Worm (Caenorhabditis elegans): ENCODE measurements around the gene C50E3.7.

Gene C50E3.7

DNA sequence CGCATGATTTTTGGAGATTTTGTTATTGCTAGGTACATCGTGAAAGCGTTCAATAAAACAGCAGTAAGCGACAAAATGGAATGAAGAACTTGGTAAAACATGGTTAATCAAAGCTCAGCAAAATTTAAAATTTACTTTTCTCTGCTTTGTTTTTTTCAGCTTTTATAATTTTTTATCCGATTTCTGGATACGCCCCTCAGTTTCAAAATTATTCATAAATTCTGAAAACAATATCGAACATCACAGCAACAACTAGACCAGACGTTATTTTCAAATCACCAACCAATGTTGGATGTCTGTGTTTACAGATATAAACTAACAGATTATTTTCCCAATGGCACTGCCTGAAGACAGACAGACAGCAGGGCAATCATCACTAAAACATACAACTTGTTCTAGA is 36.5 kb upstream of the C50E3.7 start, which contains the start of gene srd-31:
Gene srd-31, minus strand, starts transcription at position 101 of the 400 bp plus-strand sequence.
- no peak for TF ChIP-seq sma-3 (GFP tag; optimal IDR thresholded peaks at IDR 0.05)
- TF ChIP-seq nhr-237 (tag; optimal IDR thresholded peaks at IDR 0.05), result no peak
- no peak for TF ChIP-seq nhr-23 (tag; optimal IDR thresholded peaks at IDR 0.05)
- TF ChIP-seq nhr-25 (tag; optimal IDR thresholded peaks at IDR 0.05), result no peak
- no peak for TF ChIP-seq sem-4 (tag; optimal IDR thresholded peaks at IDR 0.05)
- no peak for TF ChIP-seq nhr-129 (tag; optimal IDR thresholded peaks at IDR 0.05)
- TF ChIP-seq mbf-1 (tag; optimal IDR thresholded peaks at IDR 0.05), result no peak
- TF ChIP-seq sma-9 (GFP tag; optimal IDR thresholded peaks at IDR 0.05), result no peak
- no peak for TF ChIP-seq sma-9 (tag; optimal IDR thresholded peaks at IDR 0.05)
- TF ChIP-seq ceh-16 (tag; optimal IDR thresholded peaks at IDR 0.05), result no peak
- TF ChIP-seq lin-39 (tag; optimal IDR thresholded peaks at IDR 0.05), result no peak
- no peak for TF ChIP-seq snpc-4 (tag; optimal IDR thresholded peaks at IDR 0.05)
- TF ChIP-seq zag-1 (tag; optimal IDR thresholded peaks at IDR 0.05), result no peak
- TF ChIP-seq alr-1 (tag; optimal IDR thresholded peaks at IDR 0.05), result no peak
- TF ChIP-seq peb-1 (tag; optimal IDR thresholded peaks at IDR 0.05), result no peak
- no peak for TF ChIP-seq ztf-1 (GFP tag; conservative IDR thresholded peaks at IDR 0.05)
- no peak for TF ChIP-seq Y55F3AM.14 (GFP tag; optimal IDR thresholded peaks at IDR 0.05)
- no peak for TF ChIP-seq skn-1 (tag; optimal IDR thresholded peaks at IDR 0.05)
- no peak for TF ChIP-seq F13H6.1 (tag; optimal IDR thresholded peaks at IDR 0.05)
- TF ChIP-seq ama-1 (optimal IDR thresholded peaks at IDR 0.05), result no peak

DNA sequence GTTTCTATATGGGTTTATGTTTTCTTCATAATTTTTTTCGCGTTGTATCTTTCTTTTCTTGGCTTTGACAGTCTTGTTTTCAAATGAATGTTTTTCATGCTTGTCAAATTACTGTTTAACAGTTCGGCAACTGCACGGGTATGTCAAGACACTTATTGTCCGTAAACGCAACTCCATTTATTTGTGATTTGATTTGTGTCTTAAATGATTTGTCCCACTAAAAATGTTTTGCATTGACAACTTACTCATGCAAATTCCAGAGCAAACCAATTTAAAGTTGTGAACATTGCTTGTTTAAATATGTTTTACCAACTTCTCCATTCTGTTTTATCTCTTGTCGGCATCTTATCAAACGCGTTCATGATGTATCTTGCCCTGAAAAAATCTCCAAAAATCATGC is 33.6 kb upstream of the C50E3.7 start, which contains the start of gene srd-25:
Gene srd-25, plus strand, starts transcription at position 301 of the 400 bp plus-strand sequence.
- no peak for TF ChIP-seq peb-1 (tag; optimal IDR thresholded peaks at IDR 0.05)
- TF ChIP-seq lin-11 (tag; optimal IDR thresholded peaks at IDR 0.05), result no peak
- no peak for TF ChIP-seq fos-1 (tag; optimal IDR thresholded peaks at IDR 0.05)
- TF ChIP-seq sma-9 (GFP tag; optimal IDR thresholded peaks at IDR 0.05), result no peak
- TF ChIP-seq sma-9 (tag; optimal IDR thresholded peaks at IDR 0.05), result no peak
- TF ChIP-seq unc-62 (GFP tag; optimal IDR thresholded peaks at IDR 0.05), result no peak

DNA sequence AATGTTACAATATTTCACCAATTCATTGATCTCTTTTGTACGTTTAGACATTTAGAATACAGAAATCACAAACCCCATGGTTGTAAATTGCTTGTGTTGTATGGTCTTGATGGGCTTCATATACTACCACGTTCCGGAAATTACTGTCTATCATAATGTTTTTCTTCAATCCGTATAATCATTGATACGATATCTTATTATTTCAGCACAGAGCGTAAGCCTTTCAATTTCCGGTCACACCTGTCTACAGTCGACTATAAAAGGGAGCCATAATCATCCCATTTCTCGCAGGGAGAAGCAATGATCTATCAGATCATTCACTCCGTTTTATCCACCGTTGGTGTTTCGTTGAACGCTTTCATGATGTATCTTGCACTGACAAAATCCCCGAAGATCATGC is 31.3 kb upstream of the C50E3.7 start, which contains the start of gene srd-30:
Gene srd-30, plus strand, starts transcription at position 301 of the 400 bp plus-strand sequence.
- TF ChIP-seq lsy-2 (tag; optimal IDR thresholded peaks at IDR 0.05) (no peak), Y55F3AM.14 (GFP tag; optimal IDR thresholded peaks at IDR 0.05) (no peak), elt-3 (tag; optimal IDR thresholded peaks at IDR 0.05) (no peak), aly-2 (tag; optimal IDR thresholded peaks at IDR 0.05) (no peak), C34F6.9 (tag; optimal IDR thresholded peaks at IDR 0.05) (no peak), zag-1 (tag; optimal IDR thresholded peaks at IDR 0.05) (no peak), mbf-1 (tag; optimal IDR thresholded peaks at IDR 0.05) (no peak), sma-9 (GFP tag; optimal IDR thresholded peaks at IDR 0.05) (no peak), sma-9 (tag; optimal IDR thresholded peaks at IDR 0.05) (no peak), nhr-21 (tag; optimal IDR thresholded peaks at IDR 0.05) (no peak), skn-1 (tag; optimal IDR thresholded peaks at IDR 0.05) (no peak), sem-4 (tag; optimal IDR thresholded peaks at IDR 0.05) (no peak), gmeb-1 (tag; optimal IDR thresholded peaks at IDR 0.05) (no peak), peb-1 (tag; optimal IDR thresholded peaks at IDR 0.05) (no peak), sma-3 (GFP tag; optimal IDR thresholded peaks at IDR 0.05) (no peak), unc-55 (GFP tag; optimal IDR thresholded peaks at IDR 0.05) (no peak), blmp-1 (tag; optimal IDR thresholded peaks at IDR 0.05; ENCODE audit: insufficient read depth) (no peak)

DNA sequence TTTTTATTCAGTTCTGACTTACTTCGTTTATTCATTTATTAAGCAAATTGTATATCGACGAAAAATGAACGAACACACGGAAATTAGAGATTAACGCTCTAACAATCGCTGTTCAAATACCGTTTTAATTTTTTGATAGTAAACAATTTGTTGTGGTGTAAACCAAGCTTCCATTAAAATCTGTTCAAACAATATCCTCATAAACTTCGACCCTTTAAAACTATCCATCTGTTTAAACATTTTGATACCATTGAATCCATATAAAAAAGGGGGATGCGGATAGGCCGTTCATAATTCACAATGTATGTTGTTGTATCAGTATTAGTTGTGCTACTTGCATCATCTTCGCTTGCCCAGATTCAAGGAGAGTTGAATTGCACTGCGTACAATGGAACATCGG is 28.4 kb upstream of the C50E3.7 start, which contains the start of gene F07C4.6:
Gene F07C4.6, plus strand, starts transcription at position 301 of the 400 bp plus-strand sequence.
- peak; percentile 24 for TF ChIP-seq nhr-21 (tag; optimal IDR thresholded peaks at IDR 0.05)
- no peak for TF ChIP-seq snpc-4 (tag; optimal IDR thresholded peaks at IDR 0.05)
- no peak for TF ChIP-seq unc-55 (GFP tag; optimal IDR thresholded peaks at IDR 0.05)

DNA sequence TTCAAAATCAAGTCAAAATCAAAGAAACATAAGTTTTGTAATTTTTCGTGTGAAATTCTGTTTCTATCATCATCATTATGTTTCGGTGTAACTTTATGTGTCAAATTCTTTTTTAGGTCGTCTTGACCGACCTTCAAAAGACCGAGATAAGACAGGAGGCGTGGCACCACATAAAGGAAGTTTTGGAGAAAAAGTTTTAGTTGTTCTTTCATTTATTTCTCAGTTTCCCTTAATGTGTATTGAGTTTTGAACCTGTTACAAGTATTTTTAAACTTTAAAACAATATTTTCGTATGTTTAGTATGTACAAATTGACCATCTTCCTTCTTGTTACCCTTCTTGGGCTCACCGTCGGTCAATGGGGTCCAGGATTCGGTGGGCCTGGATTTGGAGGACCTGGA is 26.5 kb upstream of the C50E3.7 start, which contains the start of gene grsp-4:
Gene grsp-4, plus strand, starts transcription at position 301 of the 400 bp plus-strand sequence.
- no peak for TF ChIP-seq unc-39 (tag; optimal IDR thresholded peaks at IDR 0.05)
- no peak for TF ChIP-seq skn-1 (tag; optimal IDR thresholded peaks at IDR 0.05)

DNA sequence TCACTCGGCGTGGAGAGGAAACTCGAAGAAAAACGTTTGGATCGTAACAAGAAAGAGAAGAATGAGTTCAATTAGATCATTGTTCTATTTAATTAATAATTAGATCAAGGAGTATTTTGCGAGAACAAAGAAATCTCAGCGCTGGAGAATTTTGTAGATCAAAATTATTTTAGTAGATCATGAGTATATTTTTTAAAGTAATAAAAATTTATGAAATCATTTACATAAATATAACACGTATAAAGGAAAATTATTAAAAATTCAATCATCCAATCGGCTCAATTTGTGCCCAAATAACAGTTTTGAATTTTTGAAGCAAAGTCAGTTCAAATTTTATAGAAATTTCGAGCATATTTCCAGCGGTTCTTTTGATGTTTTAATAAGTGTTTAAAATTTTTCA is 26.0 kb upstream of the C50E3.7 start, which contains the start of gene C50E3.13:
Gene C50E3.13, minus strand, starts transcription at position 101 of the 400 bp plus-strand sequence.
- TF ChIP-seq C34F6.9 (tag; optimal IDR thresholded peaks at IDR 0.05) (no peak), ztf-4 (tag; optimal IDR thresholded peaks at IDR 0.05) (no peak), dmd-4 (tag; optimal IDR thresholded peaks at IDR 0.05) (no peak), nhr-6 (tag; optimal IDR thresholded peaks at IDR 0.05) (no peak), nhr-23 (tag; optimal IDR thresholded peaks at IDR 0.05) (no peak), snpc-4 (tag; optimal IDR thresholded peaks at IDR 0.05) (no peak), lin-39 (tag; optimal IDR thresholded peaks at IDR 0.05) (no peak), elt-1 (tag; optimal IDR thresholded peaks at IDR 0.05) (no peak), ama-1 (optimal IDR thresholded peaks at IDR 0.05) (no peak), nhr-12 (tag; optimal IDR thresholded peaks at IDR 0.05) (no peak), lsy-2 (tag; optimal IDR thresholded peaks at IDR 0.05) (no peak), F13H6.1 (tag; optimal IDR thresholded peaks at IDR 0.05) (no peak), ceh-16 (tag; optimal IDR thresholded peaks at IDR 0.05) (no peak), lin-11 (tag; optimal IDR thresholded peaks at IDR 0.05) (no peak), sem-4 (tag; optimal IDR thresholded peaks at IDR 0.05) (no peak), sma-3 (GFP tag; optimal IDR thresholded peaks at IDR 0.05) (no peak), elt-3 (tag; optimal IDR thresholded peaks at IDR 0.05) (no peak), lin-13 (GFP tag; optimal IDR thresholded peaks at IDR 0.05) (no peak), mbf-1 (tag; optimal IDR thresholded peaks at IDR 0.05) (no peak)
